Worm (Caenorhabditis elegans): ENCODE measurements around the gene pmp-1.

- TF ChIP-seq lsy-2 (tag; optimal IDR thresholded peaks at IDR 0.05) = no peak
- no peak for TF ChIP-seq pha-4 (tag; optimal IDR thresholded peaks at IDR 0.05)
- no peak for TF ChIP-seq elt-1 (tag; optimal IDR thresholded peaks at IDR 0.05; ENCODE audit: borderline replicate concordance, insufficient read depth)
- no peak for TF ChIP-seq sem-2 (GFP tag; optimal IDR thresholded peaks at IDR 0.05)
- TF ChIP-seq nhr-237 (tag; optimal IDR thresholded peaks at IDR 0.05) = no peak
- peak; percentile 29 for TF ChIP-seq mls-2 (tag; optimal IDR thresholded peaks at IDR 0.05)
Measured at ce11 chrII:6830923-6831322, 52.6 kb downstream of the pmp-1 start.

Data from whole organism, mixed stage, embryonic.